Worm (Caenorhabditis elegans): ENCODE measurements around the gene ZK1307.2.

DNA sequence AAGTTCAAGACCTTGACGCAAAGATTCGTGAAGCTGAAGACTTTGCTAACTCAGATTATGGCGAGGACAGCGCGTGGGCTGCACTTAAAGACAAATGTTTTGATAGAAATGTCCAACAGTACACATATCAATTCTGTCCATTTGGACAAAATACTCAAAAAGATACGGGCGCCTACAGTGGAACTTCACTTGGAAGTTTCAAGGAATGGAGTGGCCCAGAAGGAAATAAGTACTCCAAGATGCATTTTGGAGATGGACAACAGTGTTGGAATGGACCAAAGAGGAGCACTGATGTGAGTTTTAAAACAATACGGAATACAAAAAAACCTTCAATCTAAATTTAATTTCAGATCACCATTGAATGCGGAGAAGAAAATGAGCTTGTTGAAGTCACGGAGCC is 27.8 kb downstream of the ZK1307.2 start:
- TF ChIP-seq aly-2 (tag; optimal IDR thresholded peaks at IDR 0.05): no peak
- no peak for TF ChIP-seq unc-62 (GFP tag; optimal IDR thresholded peaks at IDR 0.05)
- no peak for TF ChIP-seq nhr-28 (tag; optimal IDR thresholded peaks at IDR 0.05)
- no peak for TF ChIP-seq isw-1 (GFP tag; IDR thresholded peaks at IDR 0.05)
- no peak for TF ChIP-seq lsy-2 (tag; optimal IDR thresholded peaks at IDR 0.05)
- TF ChIP-seq fkh-10 (GFP tag; optimal IDR thresholded peaks at IDR 0.05): no peak
- no peak for TF ChIP-seq nhr-47 (tag; optimal IDR thresholded peaks at IDR 0.05)

Measured in whole organism, L1 larva.